Fruit fly (Drosophila melanogaster) whole organism, pupa: ENCODE measurements around the gene CG43922.

ENCODE experiments used
- CG12605 ChIP-seq: fragments of 200-800 bp; sonication (Bioruptor generic); IDR thresholded peaks from 2 replicates; pipeline ENCODE4 v1.3.6; 2022; ENCODE audit warnings: missing biosample characterization, missing genetic modification characterization
- CG13204 ChIP-seq: fragments of 200-800 bp; sonication (Bioruptor generic); optimal IDR thresholded peaks from 2 replicates; lab custom pipeline; 2018; ENCODE audit warnings: missing biosample characterization, mild to moderate bottlenecking, missing genetic modification characterization, moderate library complexity
- CG14655 ChIP-seq: fragments of 200-800 bp; sonication (Bioruptor generic); optimal IDR thresholded peaks from 3 replicates; lab custom pipeline; 2017; ENCODE audit warnings: mild to moderate bottlenecking, missing biosample characterization, missing genetic modification reagents, missing genetic modification characterization
- CG4496 ChIP-seq: fragments of 200-800 bp; sonication (Bioruptor generic); IDR thresholded peaks from 3 replicates; pipeline ENCODE4 v1.3.6; 2022; ENCODE audit warnings: missing biosample characterization, missing genetic modification characterization
- CG8301 ChIP-seq: fragments of 200-800 bp; sonication (Bioruptor generic); optimal IDR thresholded peaks from 2 replicates; lab custom pipeline; 2018; ENCODE audit warnings: missing biosample characterization, mild to moderate bottlenecking, missing genetic modification characterization
- CG9948 ChIP-seq: fragments of 200-800 bp; sonication (Bioruptor generic); optimal IDR thresholded peaks from 2 replicates; lab custom pipeline; 2018; ENCODE audit warnings: missing biosample characterization, mild to moderate bottlenecking, missing genetic modification characterization, moderate library complexity
- EcR ChIP-seq: fragments of 200-800 bp; sonication (Bioruptor generic); optimal IDR thresholded peaks from 3 replicates; lab custom pipeline; 2019; ENCODE audit warnings: missing biosample characterization, missing genetic modification characterization, mild to moderate bottlenecking, moderate library complexity, missing genetic modification reagents
- Pif1A ChIP-seq: fragments of 200-800 bp; sonication (Bioruptor generic); optimal IDR thresholded peaks from 3 replicates; lab custom pipeline; 2016; ENCODE audit warnings: missing biosample characterization, missing genetic modification characterization
- Pif1B ChIP-seq: fragments of 200-800 bp; sonication (Bioruptor generic); optimal IDR thresholded peaks from 3 replicates; lab custom pipeline; 2016; ENCODE audit warnings: missing biosample characterization, missing genetic modification characterization
- Snoo ChIP-seq: fragments of 200-800 bp; sonication (Bioruptor generic); optimal IDR thresholded peaks from 3 replicates; lab custom pipeline; 2017; ENCODE audit warnings: missing biosample characterization, mild to moderate bottlenecking, missing genetic modification characterization, inconsistent platforms
- rn ChIP-seq: fragments of 200-800 bp; sonication (Bioruptor generic); IDR thresholded peaks from 2 replicates; pipeline ENCODE4 v1.3.6; 2022; ENCODE audit warnings: missing biosample characterization, missing genetic modification characterization

DNA sequence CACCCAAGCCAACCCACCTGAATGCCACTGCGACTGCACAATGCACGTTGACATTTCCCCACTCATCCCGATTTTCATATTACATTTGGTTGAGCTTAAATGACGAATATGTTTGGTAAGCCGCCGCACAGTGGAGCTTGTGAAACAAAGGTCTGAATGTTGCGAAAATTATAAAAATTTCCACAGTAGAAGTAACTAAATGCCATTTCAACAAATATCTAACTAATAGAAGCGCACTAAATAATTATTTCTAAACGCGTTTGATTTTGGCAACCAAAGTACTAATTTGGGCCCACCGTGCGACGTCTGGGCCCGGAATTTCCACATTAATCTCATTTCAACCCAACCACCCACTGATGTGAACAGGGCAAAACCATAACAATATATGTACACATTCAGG is 1.7 kb downstream of the CG43922 start:
- TF ChIP-seq CG8301 (no peak), CG14655 (peak; percentile 34), EcR (GFP tag; lab: Kevin White, UChicago) (no peak), rn (GFP tag; lab: Robert Waterston, UW) (no peak), Pif1A (GFP tag; lab: Kevin White, UChicago) (peak; percentile 23), CG9948 (tag; lab: Kevin White, UChicago) (peak; percentile 46), Snoo (tag; lab: Kevin White, UChicago) (no peak), Pif1B (GFP tag; lab: Kevin White, UChicago) (peak; percentile 20), CG4496 (GFP tag; lab: Robert Waterston, UW) (peak; percentile 20; the same call in 1 of the 3 replicates), CG13204 (GFP tag; lab: Kevin White, UChicago) (no peak), CG12605 (GFP tag; lab: Robert Waterston, UW) (0 out of 2 replicates have a peak, but pooled peaks have one; percentile 24)
